Fruit fly (Drosophila melanogaster) whole organism, embryonic: ENCODE data around the gene CG3690.

Source experiments
- ATbp ChIP-seq: fragments of 200-800 bp; sonication (Bioruptor generic); optimal IDR thresholded peaks from 2 replicates; lab custom pipeline; 2017; ENCODE audit warnings: missing biosample characterization, mild to moderate bottlenecking, missing genetic modification characterization, missing genetic modification reagents
- CG10147 ChIP-seq: fragments of 200-800 bp; sonication (Bioruptor generic); optimal IDR thresholded peaks from 2 replicates; lab custom pipeline; 2019; ENCODE audit warnings: missing biosample characterization, mild to moderate bottlenecking, missing genetic modification characterization, moderate library complexity
- CG12219 ChIP-seq: fragments of 200-800 bp; sonication (Bioruptor generic); optimal IDR thresholded peaks from 3 replicates; lab custom pipeline; 2018; ENCODE audit warnings: missing biosample characterization, mild to moderate bottlenecking, missing genetic modification characterization
- CG12391 ChIP-seq: fragments of 200-800 bp; sonication (Bioruptor generic); optimal IDR thresholded peaks from 3 replicates; lab custom pipeline; 2018; ENCODE audit warnings: missing biosample characterization, mild to moderate bottlenecking, missing genetic modification characterization, moderate library complexity
- CG12659 ChIP-seq: fragments of 200-800 bp; sonication (Bioruptor generic); optimal IDR thresholded peaks from 3 replicates; lab custom pipeline; 2017; ENCODE audit warnings: mild to moderate bottlenecking, missing biosample characterization, missing genetic modification reagents, missing genetic modification characterization
- CG15011 ChIP-seq: fragments of 200-800 bp; sonication (Bioruptor generic); optimal IDR thresholded peaks from 3 replicates; lab custom pipeline; 2018; ENCODE audit warnings: missing biosample characterization, mild to moderate bottlenecking, missing genetic modification characterization
- CG15269 ChIP-seq: fragments of 200-800 bp; sonication (Bioruptor generic); optimal IDR thresholded peaks from 2 replicates; lab custom pipeline; 2018; ENCODE audit warnings: missing biosample characterization, mild to moderate bottlenecking, missing genetic modification characterization, moderate library complexity
- CG4360 ChIP-seq: fragments of 200-800 bp; sonication (Bioruptor generic); IDR thresholded peaks from 2 replicates; pipeline ENCODE4 v1.3.6; 2022; ENCODE audit warnings: missing biosample characterization, missing genetic modification characterization
- CG4707 ChIP-seq: fragments of 200-800 bp; sonication (Bioruptor generic); optimal IDR thresholded peaks from 2 replicates; lab custom pipeline; 2018; ENCODE audit warnings: missing biosample characterization, mild to moderate bottlenecking, missing genetic modification characterization, moderate library complexity
- CG5245 ChIP-seq: fragments of 200-800 bp; sonication (Bioruptor generic); optimal IDR thresholded peaks from 3 replicates; lab custom pipeline; 2016; ENCODE audit warnings: missing biosample characterization, missing genetic modification characterization
- CG6654 ChIP-seq: fragments of 200-800 bp; sonication (Bioruptor generic); optimal IDR thresholded peaks from 2 replicates; lab custom pipeline; 2017; ENCODE audit warnings: missing biosample characterization, mild to moderate bottlenecking, missing genetic modification characterization
- CG6791 ChIP-seq: fragments of 200-800 bp; sonication (Bioruptor generic); IDR thresholded peaks from 3 replicates; pipeline ENCODE4 v1.3.6; 2022; ENCODE audit warnings: missing biosample characterization, missing genetic modification characterization; ENCODE audit not compliant: partially characterized antibody
- CG7556 ChIP-seq: fragments of 200-800 bp; sonication (Bioruptor generic); optimal IDR thresholded peaks from 2 replicates; lab custom pipeline; 2017; ENCODE audit warnings: missing biosample characterization, mild to moderate bottlenecking, missing genetic modification characterization
- CG7928 ChIP-seq: fragments of 200-800 bp; sonication (Bioruptor generic); optimal IDR thresholded peaks from 2 replicates; lab custom pipeline; 2017; ENCODE audit warnings: missing biosample characterization, mild to moderate bottlenecking, missing genetic modification characterization
- CG8089 ChIP-seq: fragments of 200-800 bp; sonication (Bioruptor generic); optimal IDR thresholded peaks from 3 replicates; lab custom pipeline; 2016; ENCODE audit warnings: missing biosample characterization, missing genetic modification characterization
- CG9215 ChIP-seq: fragments of 200-800 bp; sonication (Bioruptor generic); IDR thresholded peaks from 2 replicates; pipeline ENCODE4 v1.3.6; 2022; ENCODE audit warnings: missing biosample characterization, missing genetic modification characterization
- CG9817 ChIP-seq: fragments of 200-800 bp; sonication (Bioruptor generic); optimal IDR thresholded peaks from 2 replicates; lab custom pipeline; 2018; ENCODE audit warnings: missing biosample characterization, mild to moderate bottlenecking, missing genetic modification characterization, moderate library complexity
- Chrac-16 ChIP-seq: fragments of 200-800 bp; sonication (Bioruptor generic); optimal IDR thresholded peaks from 3 replicates; lab custom pipeline; 2016; ENCODE audit warnings: missing biosample characterization, missing genetic modification characterization
- Dref ChIP-seq: fragments of 200-800 bp; sonication (Bioruptor generic); IDR thresholded peaks from 2 replicates; pipeline ENCODE4 v1.3.6; 2022; ENCODE audit warnings: missing biosample characterization, missing genetic modification characterization
- Drgx ChIP-seq: fragments of 200-800 bp; sonication (Bioruptor generic); IDR thresholded peaks from 2 replicates; pipeline ENCODE4 v1.3.6; 2022; ENCODE audit warnings: missing biosample characterization, missing genetic modification characterization
- E2f2 ChIP-seq: fragments of 200-800 bp; sonication (Bioruptor generic); IDR thresholded peaks from 2 replicates; pipeline ENCODE4 v1.3.6; 2022; ENCODE audit warnings: missing biosample characterization, missing genetic modification characterization
- HmgD ChIP-seq: fragments of 200-800 bp; sonication (Bioruptor generic); optimal IDR thresholded peaks from 3 replicates; lab custom pipeline; 2016; ENCODE audit warnings: missing biosample characterization, missing genetic modification characterization
- HmgZ ChIP-seq: fragments of 200-800 bp; sonication (Bioruptor generic); optimal IDR thresholded peaks from 2 replicates; lab custom pipeline; 2018; ENCODE audit warnings: missing biosample characterization, mild to moderate bottlenecking, missing genetic modification characterization
- Hr78 ChIP-seq, 2 experiments: fragments of 200-800 bp in 1 of 2; fragments of >200 bp in 1 of 2; sonication (Bioruptor generic) in 1 of 2; optimal IDR thresholded peaks; 2 replicates each; lab custom pipeline; 2017 to 2019; ENCODE audit warnings: missing biosample characterization in 2 of 2, missing genetic modification characterization in 2 of 2, mild to moderate bottlenecking in 1 of 2, moderate library complexity in 1 of 2
- MESR4 ChIP-seq: fragments of 200-800 bp; sonication (Bioruptor generic); optimal IDR thresholded peaks from 2 replicates; lab custom pipeline; 2018; ENCODE audit warnings: missing biosample characterization, mild to moderate bottlenecking, missing genetic modification characterization, moderate library complexity
- Nf-YB ChIP-seq: fragments of 200-800 bp; sonication (Bioruptor generic); optimal IDR thresholded peaks from 3 replicates; lab custom pipeline; 2019; ENCODE audit warnings: missing biosample characterization, mild to moderate bottlenecking, missing genetic modification characterization, moderate library complexity
- Rfx ChIP-seq: fragments of 200-800 bp; sonication (Bioruptor generic); IDR thresholded peaks from 2 replicates; pipeline ENCODE4 v1.3.6; 2022; ENCODE audit warnings: missing biosample characterization, missing genetic modification characterization
- Scr ChIP-seq: fragments of 200-800 bp; sonication (Bioruptor generic); IDR thresholded peaks from 2 replicates; pipeline ENCODE4 v1.3.6; 2022; ENCODE audit warnings: missing biosample characterization, missing genetic modification characterization; ENCODE audit not compliant: partially characterized antibody
- Taf1 ChIP-seq: fragments of 200-800 bp; sonication (Bioruptor generic); IDR thresholded peaks from 2 replicates; pipeline ENCODE4 v1.3.6; 2022; ENCODE audit warnings: missing biosample characterization, missing genetic modification characterization
- crp ChIP-seq, 2 experiments: fragments of 200-800 bp; sonication (Bioruptor generic); optimal IDR thresholded peaks; 2 replicates in 1 of 2; 3 replicates in 1 of 2; lab custom pipeline; 2017; ENCODE audit warnings: missing biosample characterization in 2 of 2, missing genetic modification characterization in 2 of 2, mild to moderate bottlenecking in 1 of 2, moderate library complexity in 1 of 2
- dimm ChIP-seq: fragments of 200-800 bp; sonication (Bioruptor generic); IDR thresholded peaks from 2 replicates; pipeline ENCODE4 v1.3.6; 2022; ENCODE audit warnings: missing biosample characterization, missing genetic modification characterization
- gfzf ChIP-seq: fragments of 200-800 bp; sonication (Bioruptor generic); optimal IDR thresholded peaks from 2 replicates; lab custom pipeline; 2016; ENCODE audit warnings: missing biosample characterization, mild to moderate bottlenecking, missing genetic modification characterization, moderate library complexity
- gsb-n ChIP-seq: fragments of 200-800 bp; sonication (Bioruptor generic); optimal IDR thresholded peaks from 3 replicates; lab custom pipeline; 2018; ENCODE audit warnings: missing biosample characterization, mild to moderate bottlenecking, missing genetic modification characterization
- gt ChIP-seq: fragments of 200-800 bp; sonication (Bioruptor generic); IDR thresholded peaks from 2 replicates; pipeline ENCODE4 v1.3.6; 2022; ENCODE audit warnings: missing biosample characterization, missing genetic modification characterization
- hbn ChIP-seq: fragments of 200-800 bp; sonication (Bioruptor generic); IDR thresholded peaks from 2 replicates; pipeline ENCODE4 v1.3.6; 2022; ENCODE audit warnings: missing biosample characterization, missing genetic modification characterization; ENCODE audit not compliant: partially characterized antibody
- her ChIP-seq: fragments of 200-800 bp; sonication (Bioruptor generic); optimal IDR thresholded peaks from 2 replicates; lab custom pipeline; 2016; ENCODE audit warnings: missing biosample characterization, missing genetic modification characterization
- hkb ChIP-seq, 2 experiments: fragments of 200-800 bp in 1 of 2; fragments of >200 bp in 1 of 2; sonication (Bioruptor generic) in 1 of 2; IDR thresholded peaks in 1 of 2; optimal IDR thresholded peaks in 1 of 2; 2 replicates each; pipeline versions ENCODE4 v1.3.6 to Lab custom; 2017 to 2022; ENCODE audit warnings: missing biosample characterization in 1 of 2, missing genetic modification characterization in 1 of 2
- hth ChIP-seq: fragments of >200 bp; optimal IDR thresholded peaks from 2 replicates; lab custom pipeline; 2017; ENCODE audit warnings: inconsistent platforms
- jing ChIP-seq: fragments of 200-800 bp; sonication (Bioruptor generic); optimal IDR thresholded peaks from 2 replicates; lab custom pipeline; 2018; ENCODE audit warnings: missing biosample characterization, mild to moderate bottlenecking, missing genetic modification characterization
- jumu ChIP-seq: fragments of 200-800 bp; sonication (Bioruptor generic); optimal IDR thresholded peaks from 3 replicates; lab custom pipeline; 2016; ENCODE audit warnings: missing biosample characterization, missing genetic modification characterization
- lilli ChIP-seq: fragments of 200-800 bp; sonication (Bioruptor generic); optimal IDR thresholded peaks from 3 replicates; lab custom pipeline; 2016; ENCODE audit warnings: missing biosample characterization, missing genetic modification characterization
- maf-S ChIP-seq: fragments of 200-800 bp; sonication (Bioruptor generic); optimal IDR thresholded peaks from 2 replicates; lab custom pipeline; 2016; ENCODE audit warnings: missing biosample characterization, missing genetic modification characterization
- nmo ChIP-seq: fragments of 200-800 bp; sonication (Bioruptor generic); optimal IDR thresholded peaks from 2 replicates; lab custom pipeline; 2018; ENCODE audit warnings: missing biosample characterization, mild to moderate bottlenecking, missing genetic modification characterization, moderate library complexity
- org-1 ChIP-seq: fragments of 200-800 bp; sonication (Bioruptor generic); optimal IDR thresholded peaks from 2 replicates; lab custom pipeline; 2017; ENCODE audit warnings: missing biosample characterization, missing genetic modification characterization
- psq ChIP-seq: fragments of 200-800 bp; sonication (Bioruptor generic); optimal IDR thresholded peaks from 2 replicates; lab custom pipeline; 2017; ENCODE audit warnings: missing biosample characterization, missing genetic modification characterization
- ranshi ChIP-seq: fragments of 200-800 bp; sonication (Bioruptor generic); IDR thresholded peaks from 2 replicates; pipeline ENCODE4 v1.3.6; 2022; ENCODE audit warnings: missing biosample characterization, missing genetic modification characterization
- sisA ChIP-seq: fragments of 200-800 bp; sonication (Bioruptor generic); IDR thresholded peaks from 2 replicates; pipeline ENCODE4 v1.3.6; 2022; ENCODE audit warnings: missing biosample characterization, missing genetic modification characterization
- slbo ChIP-seq: fragments of 200-800 bp; sonication (Bioruptor generic); IDR thresholded peaks from 2 replicates; pipeline ENCODE4 v1.3.6; 2022; ENCODE audit warnings: missing biosample characterization, missing genetic modification characterization
- trem ChIP-seq: fragments of 200-800 bp; optimal IDR thresholded peaks from 3 replicates; lab custom pipeline; 2019; ENCODE audit warnings: missing biosample characterization, mild to moderate bottlenecking, missing genetic modification characterization, moderate library complexity
- zfh1 ChIP-seq: fragments of 200-800 bp; sonication (Bioruptor generic); IDR thresholded peaks from 3 replicates; pipeline ENCODE4 v1.3.6; 2022; ENCODE audit warnings: missing biosample characterization, missing genetic modification characterization

The CG3690 gene

DNA sequence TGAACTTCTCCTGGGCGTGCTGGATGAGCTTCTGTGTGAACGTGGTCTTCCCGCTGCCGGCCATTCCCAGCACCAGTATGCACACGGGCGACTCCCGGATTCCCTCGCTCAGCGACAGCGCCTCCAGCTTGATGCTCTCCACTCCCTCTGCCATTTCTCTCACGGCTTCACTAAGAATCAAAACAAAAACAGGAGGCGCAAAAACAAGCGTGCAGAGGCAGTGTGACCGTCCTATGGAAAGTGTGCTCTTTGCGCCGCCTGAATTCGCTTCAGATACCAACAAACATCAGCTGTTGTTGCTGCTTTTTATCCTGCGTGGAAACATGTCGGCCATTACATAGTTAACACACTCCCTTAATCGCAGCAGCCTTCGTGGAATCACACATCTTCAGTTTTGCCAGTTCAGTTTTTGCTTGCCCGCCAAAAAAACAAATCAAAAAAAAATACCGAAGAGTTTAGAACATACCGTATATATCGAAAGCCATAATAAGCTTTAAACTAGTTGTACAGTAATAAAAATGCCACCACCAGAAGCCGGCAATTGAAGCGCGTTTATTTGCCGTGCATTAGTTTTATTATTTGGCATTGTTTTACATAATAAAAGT is 11.0 kb downstream of the CG3690 start, which contains the start of the genes CG3704 and mus81 (continued):
- TF ChIP-seq hkb (optimal IDR thresholded peaks at IDR 0.05; lab: Kevin White, UChicago) (peak; percentile 36), hkb (GFP tag; IDR thresholded peaks at IDR 0.05; lab: Robert Waterston, UW) (no peak), crp (GFP tag; optimal IDR thresholded peaks at IDR 0.05; lab: Kevin White, UChicago) (peak in 1 of 2 experiments; percentile 79), gsb-n (tag; lab: Kevin White, UChicago) (peak; percentile 2), her (GFP tag; lab: Kevin White, UChicago) (peak; percentile 36), ATbp (GFP tag; lab: Kevin White, UChicago) (no peak), MESR4 (peak; percentile 16), Dref (no peak), HmgZ (tag; lab: Kevin White, UChicago) (peak; percentile 46), CG12659 (GFP tag; lab: Kevin White, UChicago) (peak; percentile 37), lilli (no peak), zfh1 (no peak), jing (GFP tag; lab: Kevin White, UChicago) (no peak), psq (GFP tag; lab: Kevin White, UChicago) (no peak), CG12391 (tag; lab: Kevin White, UChicago) (peak; percentile 3), CG9817 (tag; lab: Kevin White, UChicago) (no peak), org-1 (GFP tag; lab: Kevin White, UChicago) (no peak), Nf-YB (no peak), nmo (peak; percentile 45), CG4707 (no peak), dimm (GFP tag; lab: Robert Waterston, UW) (no peak), hth (no peak), CG9215 (no peak), CG6654 (GFP tag; lab: Kevin White, UChicago) (no peak), CG6791 (GFP tag; lab: Robert Waterston, UW) (0 out of 3 replicates have a peak, but pooled peaks have one; percentile 15), CG7556 (GFP tag; lab: Kevin White, UChicago) (no peak), Scr (GFP tag; lab: Robert Waterston, UW) (peak; percentile 68), CG5245 (GFP tag; lab: Kevin White, UChicago) (peak; percentile 95), maf-S (GFP tag; lab: Kevin White, UChicago) (no peak), Chrac-16 (no peak), jumu (GFP tag; lab: Kevin White, UChicago) (peak; percentile 10), Hr78 (GFP tag; optimal IDR thresholded peaks at IDR 0.05; lab: Kevin White, UChicago) (no peak), gt (GFP tag; lab: Robert Waterston, UW) (no peak), HmgD (GFP tag; lab: Kevin White, UChicago) (no peak), CG7928 (GFP tag; lab: Kevin White, UChicago) (peak; percentile 26), CG12219 (GFP tag; lab: Kevin White, UChicago) (no peak), CG10147 (GFP tag; lab: Kevin White, UChicago) (peak; percentile 5), ranshi (no peak), gfzf (peak; percentile 79), Rfx (GFP tag; lab: Robert Waterston, UW) (no peak), Drgx (GFP tag; lab: Robert Waterston, UW) (no peak), E2f2 (GFP tag; lab: Robert Waterston, UW) (peak; percentile 83), Taf1 (GFP tag; lab: Robert Waterston, UW) (no peak), CG8089 (GFP tag; lab: Kevin White, UChicago) (no peak), trem (peak; percentile 52), slbo (peak; percentile 16; the same call in 1 of the 2 replicates), CG4360 (GFP tag; lab: Robert Waterston, UW) (no peak), CG15011 (GFP tag; lab: Kevin White, UChicago) (no peak), CG15269 (tag; lab: Kevin White, UChicago) (no peak), hbn (GFP tag; lab: Robert Waterston, UW) (peak; percentile 46), sisA (no peak)
